Worm (Caenorhabditis elegans) whole organism, midembryonic: Measurements from ENCODE around the gene F40H6.5.

ENCODE experiments used
- T22C8.4 ChIP-seq: fragments of 200-800 bp; sonication (Bioruptor generic); IDR thresholded peaks from 2 replicates; pipeline ENCODE4 v1.3.6; 2022; ENCODE audit warnings: missing genetic modification characterization, missing compliant biosample characterization
- cog-1 ChIP-seq: sonication (generic microtip); optimal IDR thresholded peaks from 2 replicates; lab custom pipeline; 2016; ENCODE audit warnings: missing genetic modification characterization, missing compliant biosample characterization
- flt-1 ChIP-seq: fragments of 200-800 bp; sonication (Bioruptor generic); IDR thresholded peaks from 2 replicates; pipeline ENCODE4 v1.3.6; 2022; ENCODE audit warnings: missing genetic modification characterization, missing compliant biosample characterization
- klf-2 ChIP-seq: fragments of 200-800 bp; sonication (Bioruptor generic); conservative IDR thresholded peaks from 2 replicates; pipeline ENCODE4 v1.3.6; 2022; ENCODE audit warnings: missing genetic modification reagents, missing genetic modification characterization, missing compliant biosample characterization
- med-1 ChIP-seq: sonication (generic microtip); optimal IDR thresholded peaks from 2 replicates; lab custom pipeline; 2017; ENCODE audit warnings: missing genetic modification characterization, mild to moderate bottlenecking, missing compliant biosample characterization, antibody characterized with exemption, missing genetic modification reagents; ENCODE audit not compliant: insufficient read depth
- ref-1 ChIP-seq: fragments of 200-800 bp; sonication (Bioruptor generic); conservative IDR thresholded peaks from 2 replicates; pipeline ENCODE4 v1.3.6; 2022; ENCODE audit warnings: missing genetic modification reagents, missing genetic modification characterization, missing compliant biosample characterization
- tab-1 ChIP-seq: fragments of 200-800 bp; sonication (Bioruptor generic); IDR thresholded peaks from 2 replicates; pipeline ENCODE4 v1.3.6; 2022; ENCODE audit warnings: missing genetic modification characterization, missing compliant biosample characterization
- ztf-23 ChIP-seq: fragments of 200-800 bp; sonication (Bioruptor generic); IDR thresholded peaks from 2 replicates; pipeline ENCODE4 v1.3.6; 2022; ENCODE audit warnings: missing genetic modification reagents, missing genetic modification characterization, missing compliant biosample characterization
- ztf-29 ChIP-seq: fragments of 200-800 bp; sonication (Bioruptor generic); IDR thresholded peaks from 2 replicates; pipeline ENCODE4 v1.3.6; 2022; ENCODE audit warnings: missing genetic modification reagents, missing genetic modification characterization, missing compliant biosample characterization

ce11 chrIII:6028432-6028831 is 27.2 kb downstream of the F40H6.5 start, which contains the start of gene tbx-7:
- TF ChIP-seq ztf-23 (GFP tag; lab: Robert Waterston, UW) (no peak), med-1 (GFP tag; lab: Kevin White, UChicago) (no peak), cog-1 (tag; lab: Kevin White, UChicago) (no peak), ref-1 (no peak), tab-1 (GFP tag; lab: Robert Waterston, UW) (no peak), flt-1 (GFP tag; lab: Robert Waterston, UW) (no peak), T22C8.4 (GFP tag; lab: Robert Waterston, UW) (no peak), ztf-29 (GFP tag; lab: Robert Waterston, UW) (no peak), klf-2 (GFP tag; lab: Robert Waterston, UW) (no peak)
